Worm (Caenorhabditis elegans): Measurements from ENCODE around the gene Y68A4A.10.

Gene Y68A4A.10

ce11 chrV:17201847-17202246, at the start of gene Y68A4A.10:
Gene Y68A4A.10, plus strand, starts transcription at chrV:17202147.
- TF ChIP-seq C38D4.7 (GFP tag; optimal IDR thresholded peaks at IDR 0.05), result no peak
- TF ChIP-seq K09A11.1 (tag; optimal IDR thresholded peaks at IDR 0.05; ENCODE audit: insufficient read depth), result no peak
- no peak for TF ChIP-seq ttx-3 (tag; optimal IDR thresholded peaks at IDR 0.05)
- no peak for TF ChIP-seq T23F11.4 (GFP tag; optimal IDR thresholded peaks at IDR 0.05)
- TF ChIP-seq ceh-24 (tag; optimal IDR thresholded peaks at IDR 0.05), result no peak
- TF ChIP-seq pha-4 (tag; optimal IDR thresholded peaks at IDR 0.05), result no peak
- TF ChIP-seq mec-3 (tag; optimal IDR thresholded peaks at IDR 0.05; ENCODE audit: borderline replicate concordance), result no peak
- TF ChIP-seq nhr-11 (tag; optimal IDR thresholded peaks at IDR 0.05), result no peak
- no peak for TF ChIP-seq pat-9 (tag; optimal IDR thresholded peaks at IDR 0.05)

- no peak for TF ChIP-seq ceh-48 (tag; optimal IDR thresholded peaks at IDR 0.05)
Observed at ce11 chrV:17154944-17155343, 47.0 kb upstream of the Y68A4A.10 start.

ce11 chrV:17155384-17155858, 46.5 kb upstream of the Y68A4A.10 start, which contains the start of gene F40D4.17:
Gene F40D4.17, minus strand, starts transcription at chrV:17155434.
- TF ChIP-seq ceh-6 (GFP tag; optimal IDR thresholded peaks at IDR 0.05), result no peak
- no peak for TF ChIP-seq hlh-8 (tag; optimal IDR thresholded peaks at IDR 0.05)
- no peak for TF ChIP-seq ahr-1 (tag; optimal IDR thresholded peaks at IDR 0.05)
- no peak for TF ChIP-seq ceh-18 (tag; optimal IDR thresholded peaks at IDR 0.05)
- TF ChIP-seq dmd-4 (tag; optimal IDR thresholded peaks at IDR 0.05; ENCODE audit: borderline replicate concordance), result no peak
- TF ChIP-seq tbx-7 (tag; optimal IDR thresholded peaks at IDR 0.05), result no peak
- TF ChIP-seq nhr-11 (tag; optimal IDR thresholded peaks at IDR 0.05), result no peak
- no peak for TF ChIP-seq lim-6 (tag; optimal IDR thresholded peaks at IDR 0.05)
- no peak for TF ChIP-seq K09A11.1 (tag; optimal IDR thresholded peaks at IDR 0.05; ENCODE audit: insufficient read depth)
- no peak for TF ChIP-seq ets-4 (tag; optimal IDR thresholded peaks at IDR 0.05)
- TF ChIP-seq ceh-9 (tag; optimal IDR thresholded peaks at IDR 0.05), result no peak
- no peak for TF ChIP-seq rnt-1 (tag; optimal IDR thresholded peaks at IDR 0.05)
- no peak for TF ChIP-seq ceh-24 (tag; optimal IDR thresholded peaks at IDR 0.05)
- no peak for TF ChIP-seq mec-3 (tag; optimal IDR thresholded peaks at IDR 0.05; ENCODE audit: borderline replicate concordance)
- TF ChIP-seq unc-86 (tag; optimal IDR thresholded peaks at IDR 0.05), result no peak
- no peak for TF ChIP-seq ama-1 (optimal IDR thresholded peaks at IDR 0.05)
- TF ChIP-seq fkh-10 (GFP tag; optimal IDR thresholded peaks at IDR 0.05), result no peak
- no peak for TF ChIP-seq sdc-2 (tag; optimal IDR thresholded peaks at IDR 0.05)

- no peak for TF ChIP-seq T23F11.4 (GFP tag; optimal IDR thresholded peaks at IDR 0.05)
- TF ChIP-seq pros-1 (tag; optimal IDR thresholded peaks at IDR 0.05), result no peak
- TF ChIP-seq unc-42 (tag; optimal IDR thresholded peaks at IDR 0.05), result no peak
- no peak for TF ChIP-seq unc-55 (GFP tag; optimal IDR thresholded peaks at IDR 0.05)
- TF ChIP-seq dmd-4 (tag; optimal IDR thresholded peaks at IDR 0.05; ENCODE audit: borderline replicate concordance), result no peak
- TF ChIP-seq ceh-31 (tag; optimal IDR thresholded peaks at IDR 0.05), result no peak
- no peak for TF ChIP-seq ceh-19 (GFP tag; optimal IDR thresholded peaks at IDR 0.05)
Observed at ce11 chrV:17157154-17157553, 44.8 kb upstream of the Y68A4A.10 start, which contains the start of gene F40D4.13. Gene F40D4.13, minus strand, starts transcription at chrV:17157254.

ce11 chrV:17159430-17159924, 42.5 kb upstream of the Y68A4A.10 start, which contains the start of gene F40D4.12:
Gene F40D4.12, plus strand, starts transcription at chrV:17159874.
- peak; percentile 58 for TF ChIP-seq elt-2 (tag; optimal IDR thresholded peaks at IDR 0.05)
- no peak for TF ChIP-seq hlh-13 (GFP tag; optimal IDR thresholded peaks at IDR 0.05)

- no peak for TF ChIP-seq gmeb-2 (tag; optimal IDR thresholded peaks at IDR 0.05)
- no peak for TF ChIP-seq unc-55 (GFP tag; optimal IDR thresholded peaks at IDR 0.05)
- no peak for TF ChIP-seq K02D7.2 (tag; optimal IDR thresholded peaks at IDR 0.05)
- no peak for TF ChIP-seq elt-2 (tag; optimal IDR thresholded peaks at IDR 0.05)
- TF ChIP-seq ceh-9 (tag; optimal IDR thresholded peaks at IDR 0.05), result no peak
- no peak for TF ChIP-seq nhr-11 (tag; optimal IDR thresholded peaks at IDR 0.05)
- no peak for TF ChIP-seq lim-6 (tag; optimal IDR thresholded peaks at IDR 0.05)
- TF ChIP-seq ceh-22 (tag; optimal IDR thresholded peaks at IDR 0.05), result no peak
- no peak for TF ChIP-seq C08G9.2 (tag; optimal IDR thresholded peaks at IDR 0.05)
- TF ChIP-seq sdc-2 (tag; optimal IDR thresholded peaks at IDR 0.05), result no peak
- no peak for TF ChIP-seq nhr-232 (tag; optimal IDR thresholded peaks at IDR 0.05)
- no peak for TF ChIP-seq madf-2 (tag; optimal IDR thresholded peaks at IDR 0.05)
- no peak for TF ChIP-seq ref-2 (tag; optimal IDR thresholded peaks at IDR 0.05)
- no peak for TF ChIP-seq unc-3 (GFP tag; conservative IDR thresholded peaks at IDR 0.05)
- TF ChIP-seq unc-3 (tag; optimal IDR thresholded peaks at IDR 0.05), result no peak
- TF ChIP-seq T23F11.4 (GFP tag; optimal IDR thresholded peaks at IDR 0.05), result no peak
- TF ChIP-seq ceh-30 (tag; optimal IDR thresholded peaks at IDR 0.05), result no peak
- no peak for TF ChIP-seq nfya-1 (tag; optimal IDR thresholded peaks at IDR 0.05)
Observed at ce11 chrV:17165409-17165808, 36.5 kb upstream of the Y68A4A.10 start, which contains the start of gene srh-102. Gene srh-102, minus strand, starts transcription at chrV:17165509.

Data from whole organism, late embryonic.